Fruit fly (Drosophila melanogaster) whole organism, embryonic: Measurements from ENCODE around the gene SkpE.
A peak's percentile ranks its signal among the peaks of the same experiment; 100 is the strongest.

Experiments used
- CG10209 ChIP-seq: fragments of 200-800 bp; sonication (Bioruptor generic); optimal IDR thresholded peaks from 3 replicates; lab custom pipeline; 2017; ENCODE audit warnings: missing biosample characterization, mild to moderate bottlenecking, missing genetic modification characterization, missing genetic modification reagents
- CG11504 ChIP-seq: fragments of 200-800 bp; sonication (Bioruptor generic); optimal IDR thresholded peaks from 3 replicates; lab custom pipeline; 2019; ENCODE audit warnings: missing biosample characterization, mild to moderate bottlenecking, missing genetic modification characterization, moderate library complexity
- CG12236 ChIP-seq: fragments of 200-800 bp; sonication (Bioruptor generic); optimal IDR thresholded peaks from 2 replicates; lab custom pipeline; 2016; ENCODE audit warnings: missing biosample characterization, missing genetic modification characterization
- CG12391 ChIP-seq: fragments of 200-800 bp; sonication (Bioruptor generic); optimal IDR thresholded peaks from 3 replicates; lab custom pipeline; 2018; ENCODE audit warnings: missing biosample characterization, mild to moderate bottlenecking, missing genetic modification characterization, moderate library complexity
- CG12744 ChIP-seq: fragments of 200-800 bp; sonication (Bioruptor generic); optimal IDR thresholded peaks from 2 replicates; lab custom pipeline; 2016; ENCODE audit warnings: missing biosample characterization, missing genetic modification characterization
- CG12769 ChIP-seq: fragments of 200-800 bp; sonication (Bioruptor generic); optimal IDR thresholded peaks from 2 replicates; lab custom pipeline; 2019; ENCODE audit warnings: missing biosample characterization, mild to moderate bottlenecking, missing genetic modification characterization, moderate library complexity
- CG13287 ChIP-seq: fragments of 200-800 bp; sonication (Bioruptor generic); IDR thresholded peaks from 2 replicates; pipeline ENCODE4 v1.3.6; 2022; ENCODE audit warnings: missing biosample characterization, missing genetic modification characterization; ENCODE audit not compliant: partially characterized antibody
- CG15479 ChIP-seq: fragments of 200-800 bp; sonication (Bioruptor generic); optimal IDR thresholded peaks from 3 replicates; lab custom pipeline; 2019; ENCODE audit warnings: missing biosample characterization, mild to moderate bottlenecking, missing genetic modification characterization, moderate library complexity
- CG15696 ChIP-seq: fragments of 200-800 bp; sonication (Bioruptor generic); optimal IDR thresholded peaks from 2 replicates; lab custom pipeline; 2019; ENCODE audit warnings: missing biosample characterization, mild to moderate bottlenecking, missing genetic modification characterization, moderate library complexity
- CG1603 ChIP-seq: fragments of 200-800 bp; sonication (Bioruptor generic); optimal IDR thresholded peaks from 2 replicates; lab custom pipeline; 2019; ENCODE audit warnings: missing biosample characterization, mild to moderate bottlenecking, missing genetic modification characterization, moderate library complexity
- CG18599 ChIP-seq: fragments of 200-800 bp; sonication (Bioruptor generic); optimal IDR thresholded peaks from 3 replicates; lab custom pipeline; 2017; ENCODE audit warnings: missing biosample characterization, missing genetic modification characterization, mild to moderate bottlenecking, moderate library complexity, missing genetic modification reagents
- CG2120 ChIP-seq: fragments of 200-800 bp; sonication (Bioruptor generic); optimal IDR thresholded peaks from 3 replicates; lab custom pipeline; 2016; ENCODE audit warnings: missing biosample characterization, missing genetic modification characterization
- CG2202 ChIP-seq: fragments of 200-800 bp; sonication (Bioruptor generic); optimal IDR thresholded peaks from 2 replicates; lab custom pipeline; 2018; ENCODE audit warnings: missing biosample characterization, mild to moderate bottlenecking, missing genetic modification characterization
- CG2889 ChIP-seq: fragments of 200-800 bp; sonication (Bioruptor generic); IDR thresholded peaks from 3 replicates; pipeline ENCODE4 v1.3.6; 2022; ENCODE audit warnings: missing biosample characterization, missing genetic modification characterization
- CG3065 ChIP-seq: fragments of 200-800 bp; sonication (Bioruptor generic); optimal IDR thresholded peaks from 2 replicates; lab custom pipeline; 2016; ENCODE audit warnings: missing biosample characterization, missing genetic modification characterization
- CG33557 ChIP-seq: fragments of 200-800 bp; sonication (Bioruptor generic); optimal IDR thresholded peaks from 2 replicates; lab custom pipeline; 2019; ENCODE audit warnings: missing biosample characterization, mild to moderate bottlenecking, missing genetic modification characterization, moderate library complexity
- CG4328 ChIP-seq: fragments of 200-800 bp; sonication (Bioruptor generic); optimal IDR thresholded peaks from 3 replicates; lab custom pipeline; 2017; ENCODE audit warnings: missing biosample characterization, missing genetic modification reagents, missing genetic modification characterization
- CG6683 ChIP-seq: fragments of 200-800 bp; sonication (Bioruptor generic); optimal IDR thresholded peaks from 2 replicates; lab custom pipeline; 2017; ENCODE audit warnings: missing biosample characterization, mild to moderate bottlenecking, missing genetic modification characterization, missing genetic modification reagents
- CG6791 ChIP-seq: fragments of 200-800 bp; sonication (Bioruptor generic); IDR thresholded peaks from 3 replicates; pipeline ENCODE4 v1.3.6; 2022; ENCODE audit warnings: missing biosample characterization, missing genetic modification characterization; ENCODE audit not compliant: partially characterized antibody
- CG7357 ChIP-seq: fragments of 200-800 bp; sonication (Bioruptor generic); IDR thresholded peaks from 3 replicates; pipeline ENCODE4 v1.3.6; 2022; ENCODE audit warnings: missing biosample characterization, missing genetic modification characterization
- CG7963 ChIP-seq: fragments of 200-800 bp; sonication (Bioruptor generic); IDR thresholded peaks from 3 replicates; pipeline ENCODE4 v1.3.6; 2022; ENCODE audit warnings: missing biosample characterization, missing genetic modification characterization; ENCODE audit not compliant: partially characterized antibody
- CG8281 ChIP-seq: fragments of 200-800 bp; sonication (Bioruptor generic); optimal IDR thresholded peaks from 2 replicates; lab custom pipeline; 2018; ENCODE audit warnings: missing biosample characterization, mild to moderate bottlenecking, missing genetic modification characterization, moderate library complexity
- CG8359 ChIP-seq: fragments of 200-800 bp; sonication (Bioruptor generic); optimal IDR thresholded peaks from 2 replicates; lab custom pipeline; 2017; ENCODE audit warnings: missing biosample characterization, mild to moderate bottlenecking, missing genetic modification characterization, borderline replicate concordance
- CG8924 ChIP-seq: fragments of 200-800 bp; optimal IDR thresholded peaks from 3 replicates; lab custom pipeline; 2019; ENCODE audit warnings: missing biosample characterization, mild to moderate bottlenecking, missing genetic modification characterization, moderate library complexity
- E2f2 ChIP-seq: fragments of 200-800 bp; sonication (Bioruptor generic); IDR thresholded peaks from 2 replicates; pipeline ENCODE4 v1.3.6; 2022; ENCODE audit warnings: missing biosample characterization, missing genetic modification characterization
- HLHmδ ChIP-seq: fragments of 200-800 bp; sonication (Bioruptor generic); optimal IDR thresholded peaks from 2 replicates; lab custom pipeline; 2018; ENCODE audit warnings: missing biosample characterization, mild to moderate bottlenecking, missing genetic modification characterization, moderate library complexity
- Hr51 ChIP-seq, 2 experiments: fragments of 200-800 bp; sonication (Bioruptor generic); optimal IDR thresholded peaks; 2 replicates in 1 of 2; 3 replicates in 1 of 2; lab custom pipeline; 2016 to 2018; ENCODE audit warnings: missing biosample characterization in 2 of 2, missing genetic modification characterization in 2 of 2, mild to moderate bottlenecking in 1 of 2, moderate library complexity in 1 of 2
- Hsf ChIP-seq: fragments of 200-800 bp; sonication (Bioruptor generic); optimal IDR thresholded peaks from 3 replicates; lab custom pipeline; 2016; ENCODE audit warnings: missing biosample characterization, missing genetic modification characterization
- NFAT ChIP-seq: fragments of 200-800 bp; sonication (Bioruptor generic); IDR thresholded peaks from 2 replicates; pipeline ENCODE4 v1.3.6; 2022; ENCODE audit warnings: missing biosample characterization, missing genetic modification characterization
- Scr ChIP-seq: fragments of 200-800 bp; sonication (Bioruptor generic); IDR thresholded peaks from 2 replicates; pipeline ENCODE4 v1.3.6; 2022; ENCODE audit warnings: missing biosample characterization, missing genetic modification characterization; ENCODE audit not compliant: partially characterized antibody
- Spps ChIP-seq: fragments of 200-800 bp; sonication (Bioruptor generic); optimal IDR thresholded peaks from 2 replicates; lab custom pipeline; 2018; ENCODE audit warnings: missing biosample characterization, mild to moderate bottlenecking, missing genetic modification characterization
- Taf1 ChIP-seq: fragments of 200-800 bp; sonication (Bioruptor generic); IDR thresholded peaks from 2 replicates; pipeline ENCODE4 v1.3.6; 2022; ENCODE audit warnings: missing biosample characterization, missing genetic modification characterization
- al ChIP-seq: fragments of 200-800 bp; sonication (Bioruptor generic); IDR thresholded peaks from 2 replicates; pipeline ENCODE4 v1.3.6; 2022; ENCODE audit warnings: missing biosample characterization, missing genetic modification characterization
- cwo ChIP-seq: fragments of 200-800 bp; sonication (Bioruptor generic); optimal IDR thresholded peaks from 3 replicates; lab custom pipeline; 2017; ENCODE audit warnings: missing biosample characterization, missing genetic modification characterization, mild to moderate bottlenecking, moderate library complexity, missing genetic modification reagents
- dysf ChIP-seq: fragments of 200-800 bp; sonication (Bioruptor generic); IDR thresholded peaks from 3 replicates; pipeline ENCODE4 v1.3.6; 2022; ENCODE audit warnings: missing biosample characterization, missing genetic modification characterization
- fd64A ChIP-seq: fragments of 200-800 bp; sonication (Bioruptor generic); optimal IDR thresholded peaks from 3 replicates; lab custom pipeline; 2018; ENCODE audit warnings: missing biosample characterization, mild to moderate bottlenecking, missing genetic modification characterization
- kni ChIP-seq: fragments of 200-800 bp; sonication (Bioruptor generic); optimal IDR thresholded peaks from 3 replicates; lab custom pipeline; 2017; ENCODE audit warnings: mild to moderate bottlenecking, missing biosample characterization, missing genetic modification reagents, missing genetic modification characterization
- oc ChIP-seq: fragments of 200-800 bp; sonication (Bioruptor generic); optimal IDR thresholded peaks from 2 replicates; lab custom pipeline; 2018; ENCODE audit warnings: missing biosample characterization, mild to moderate bottlenecking, missing genetic modification characterization, moderate library complexity
- otp ChIP-seq: fragments of 200-800 bp; sonication (Bioruptor generic); IDR thresholded peaks from 3 replicates; pipeline ENCODE4, ENCODE4 v1.3.6; 2022; ENCODE audit warnings: missing biosample characterization, missing genetic modification characterization
- pan ChIP-seq, 4 experiments: fragments of >200 bp in 3 of 4; fragments of 200-800 bp in 1 of 4; sonication (Bioruptor generic) in 1 of 4; optimal IDR thresholded peaks in 3 of 4; IDR thresholded peaks in 1 of 4; 2 replicates each; pipeline versions ENCODE4 v1.3.6 to Lab custom; 2017 to 2022; ENCODE audit warnings: missing biosample characterization in 2 of 4, missing genetic modification characterization in 2 of 4, mixed read lengths in 1 of 4
- pnt ChIP-seq: fragments of 200-800 bp; sonication (Bioruptor generic); optimal IDR thresholded peaks from 3 replicates; lab custom pipeline; 2016; ENCODE audit warnings: missing biosample characterization, missing genetic modification characterization
- prd ChIP-seq, 3 experiments: fragments of >200 bp in 2 of 3; fragments of 200-800 bp in 1 of 3; sonication (Bioruptor generic) in 1 of 3; optimal IDR thresholded peaks in 2 of 3; IDR thresholded peaks in 1 of 3; 2 replicates in 2 of 3; 3 replicates in 1 of 3; pipeline versions ENCODE4 v1.3.6 to Lab custom; 2017 to 2022; ENCODE audit warnings: missing biosample characterization in 1 of 3, missing genetic modification characterization in 1 of 3
- repo ChIP-seq: fragments of 200-800 bp; sonication (Bioruptor generic); optimal IDR thresholded peaks from 2 replicates; lab custom pipeline; 2016; ENCODE audit warnings: missing biosample characterization, missing genetic modification characterization
- ro ChIP-seq: fragments of 200-800 bp; sonication (Bioruptor generic); IDR thresholded peaks from 2 replicates; pipeline ENCODE4 v1.3.6; 2022; ENCODE audit warnings: missing biosample characterization, missing genetic modification characterization
- scrt ChIP-seq: fragments of 200-800 bp; sonication (Bioruptor generic); optimal IDR thresholded peaks from 2 replicates; lab custom pipeline; 2018; ENCODE audit warnings: missing biosample characterization, mild to moderate bottlenecking, missing genetic modification characterization, moderate library complexity
- stwl ChIP-seq: fragments of 200-800 bp; sonication (Bioruptor generic); optimal IDR thresholded peaks from 3 replicates; lab custom pipeline; 2018; ENCODE audit warnings: missing biosample characterization, mild to moderate bottlenecking, missing genetic modification characterization, moderate library complexity

The SkpE gene

dm6 chrX:19865389-19866144 is 41.7 kb upstream of the SkpE start, which contains the start of gene THADA (continued):
- TF ChIP-seq CG8359 (GFP tag; lab: Kevin White, UChicago), result no peak
- no peak for TF ChIP-seq CG8281 (tag; lab: Kevin White, UChicago)
- TF ChIP-seq CG6791 (GFP tag; lab: Robert Waterston, UW), result peak; percentile 96
- no peak for TF ChIP-seq CG33557 (GFP tag; lab: Kevin White, UChicago)
- no peak for TF ChIP-seq repo (GFP tag; lab: Kevin White, UChicago)
- TF ChIP-seq Scr (GFP tag; lab: Robert Waterston, UW), result peak; percentile 91
- peak; percentile 10 for TF ChIP-seq CG8924
- TF ChIP-seq NFAT, result peak; percentile 51
- TF ChIP-seq CG13287 (GFP tag; lab: Robert Waterston, UW), result peak; percentile 93
- peak; percentile 76 for TF ChIP-seq CG12391 (tag; lab: Kevin White, UChicago)
- no peak for TF ChIP-seq oc (tag; lab: Kevin White, UChicago)
- TF ChIP-seq cwo (GFP tag; lab: Kevin White, UChicago), result no peak
- TF ChIP-seq CG10209 (GFP tag; lab: Kevin White, UChicago), result no peak
- no peak for TF ChIP-seq CG15696 (tag; lab: Kevin White, UChicago)
- TF ChIP-seq scrt (GFP tag; lab: Kevin White, UChicago), result no peak
- TF ChIP-seq CG12769 (tag; lab: Kevin White, UChicago), result no peak
- no peak for TF ChIP-seq CG18599 (GFP tag; lab: Kevin White, UChicago)
- TF ChIP-seq CG7357 (GFP tag; lab: Robert Waterston, UW), result no peak
- peak; percentile 2 for TF ChIP-seq Spps (tag; lab: Kevin White, UChicago)
- 0 out of 3 replicates have a peak, but pooled peaks have one; percentile 30 for TF ChIP-seq dysf (GFP tag; lab: Robert Waterston, UW)
- no peak for TF ChIP-seq CG15479 (GFP tag; lab: Kevin White, UChicago)
- no peak for TF ChIP-seq fd64A (GFP tag; lab: Kevin White, UChicago)
- no peak for TF ChIP-seq CG6683
- TF ChIP-seq E2f2, result peak; percentile 72
- TF ChIP-seq CG2120, result peak; percentile 62
- no peak for TF ChIP-seq al (GFP tag; lab: Robert Waterston, UW)
- no peak for TF ChIP-seq prd (optimal IDR thresholded peaks at IDR 0.05; lab: Kevin White, UChicago)
- peak; percentile 29; the same call in 1 of the 3 replicates for TF ChIP-seq prd (GFP tag; IDR thresholded peaks at IDR 0.05; lab: Robert Waterston, UW)
- no peak for TF ChIP-seq CG12744 (GFP tag; lab: Kevin White, UChicago)
- TF ChIP-seq CG2202 (tag; lab: Kevin White, UChicago), result no peak
- TF ChIP-seq CG7963 (GFP tag; lab: Robert Waterston, UW), result peak; percentile 89
- no peak for TF ChIP-seq pan (optimal IDR thresholded peaks at IDR 0.05; lab: Kevin White, UChicago)
- peak in 1 of 2 experiments; percentile 15 for TF ChIP-seq pan (GFP tag; optimal IDR thresholded peaks at IDR 0.05 in 1 of 2, IDR thresholded peaks at IDR 0.05 in 1 of 2)
- no peak for TF ChIP-seq CG4328
- TF ChIP-seq otp (GFP tag; lab: Robert Waterston, UW), result no peak
- no peak for TF ChIP-seq kni (GFP tag; lab: Kevin White, UChicago)
- peak; percentile 34 for TF ChIP-seq stwl
- TF ChIP-seq CG2889 (GFP tag; lab: Robert Waterston, UW), result no peak
- no peak for TF ChIP-seq CG12236 (GFP tag; lab: Kevin White, UChicago)
- TF ChIP-seq ro (GFP tag; lab: Robert Waterston, UW), result no peak
- TF ChIP-seq CG11504 (tag; lab: Kevin White, UChicago), result no peak
- peak; percentile 45 for TF ChIP-seq pnt (GFP tag; lab: Kevin White, UChicago)
- TF ChIP-seq Hr51 (GFP tag; optimal IDR thresholded peaks at IDR 0.05; lab: Kevin White, UChicago), result peak in 1 of 2 experiments; percentile 37
- TF ChIP-seq CG3065 (GFP tag; lab: Kevin White, UChicago), result no peak
- no peak for TF ChIP-seq Taf1
- peak; percentile 90 for TF ChIP-seq CG1603
- TF ChIP-seq Hsf (GFP tag; lab: Kevin White, UChicago), result peak; percentile 43
- no peak for TF ChIP-seq HLHmδ (GFP tag; lab: Kevin White, UChicago)
